Worm (Caenorhabditis elegans): ENCODE measurements around the gene pqn-76.
A peak's percentile ranks its signal among the peaks of the same experiment; 100 is the strongest.

The pqn-76 gene

ce11 chrIV:15561223-15561656 is 17.6 kb upstream of the pqn-76 start (continued):
- peak; percentile 57 for TF ChIP-seq tbx-2 (tag; optimal IDR thresholded peaks at IDR 0.05)

DNA sequence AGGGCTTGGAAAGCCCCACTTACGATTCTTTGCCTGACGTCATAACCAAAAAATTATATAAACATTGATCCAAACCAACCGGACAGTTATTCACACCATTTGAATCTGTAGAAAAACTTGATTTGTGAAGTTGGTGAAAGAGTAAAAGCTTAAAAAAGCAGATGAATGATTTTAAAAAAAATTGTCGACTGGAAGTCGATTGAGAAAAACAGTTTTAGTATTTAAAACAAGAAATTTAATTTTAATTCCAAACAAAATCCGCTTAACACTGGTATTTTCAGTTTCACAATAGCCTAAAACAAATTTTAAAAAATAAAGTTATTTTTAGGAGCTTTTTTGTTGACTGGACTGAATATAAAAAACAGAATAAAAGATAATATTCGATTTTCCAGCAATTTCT is 14.6 kb upstream of the pqn-76 start, which contains the start of gene Y105C5A.1:
Gene Y105C5A.1 (minus strand): TSS at position 101 of the 400 bp plus-strand sequence.
- TF ChIP-seq lin-13 (GFP tag; optimal IDR thresholded peaks at IDR 0.05) = no peak

DNA sequence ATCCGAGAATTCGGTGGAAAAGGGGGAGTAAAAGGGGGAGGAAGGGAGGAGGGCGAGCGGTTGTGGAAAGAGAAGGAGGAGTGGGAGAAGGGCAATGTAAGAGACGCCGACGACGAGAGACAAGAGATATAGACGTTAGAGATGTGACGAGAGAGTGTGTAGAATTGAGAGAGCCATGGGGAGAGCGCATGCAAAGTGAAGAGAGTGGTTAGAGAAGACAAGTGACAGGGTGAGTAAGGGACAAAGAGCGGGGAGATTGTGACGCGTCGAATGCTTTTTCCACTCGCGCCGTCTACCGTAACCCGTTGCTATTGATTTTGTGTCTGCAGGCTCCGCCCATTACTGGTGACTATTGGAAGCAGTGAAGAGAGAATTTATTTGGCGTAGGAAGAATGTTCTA is 8.1 kb upstream of the pqn-76 start:
- TF ChIP-seq C04F5.9 (tag; optimal IDR thresholded peaks at IDR 0.05) (peak; percentile 78), nhr-47 (tag; optimal IDR thresholded peaks at IDR 0.05) (peak; percentile 99), nhr-71 (tag; optimal IDR thresholded peaks at IDR 0.05) (peak; percentile 99), C16A3.4 (tag; optimal IDR thresholded peaks at IDR 0.05) (peak; percentile 8), dpl-1 (GFP tag; optimal IDR thresholded peaks at IDR 0.05) (peak; percentile 62 to 67 (median 66)), hlh-17 (GFP tag; optimal IDR thresholded peaks at IDR 0.05; ENCODE audit: borderline replicate concordance) (no peak), pag-3 (tag; optimal IDR thresholded peaks at IDR 0.05; ENCODE audit: borderline replicate concordance, insufficient read depth) (no peak), ets-5 (GFP tag; IDR thresholded peaks at IDR 0.05) (no peak), fkh-4 (tag; optimal IDR thresholded peaks at IDR 0.05; ENCODE audit: borderline replicate concordance) (peak; percentile 54), ama-1 (optimal IDR thresholded peaks at IDR 0.05) (peak; percentile 56), elt-3 (tag; optimal IDR thresholded peaks at IDR 0.05) (peak in 3 of 6 experiments; percentile 2 to 70 (median 22)), nhr-12 (tag; optimal IDR thresholded peaks at IDR 0.05) (no peak), xbp-1 (tag; optimal IDR thresholded peaks at IDR 0.05) (peak; percentile 94), fkh-10 (GFP tag; optimal IDR thresholded peaks at IDR 0.05) (peak; percentile 41), ceh-63 (GFP tag; optimal IDR thresholded peaks at IDR 0.05) (no peak), unc-30 (tag; optimal IDR thresholded peaks at IDR 0.05) (no peak), tbx-2 (tag; optimal IDR thresholded peaks at IDR 0.05) (peak; percentile 98), aly-2 (tag; optimal IDR thresholded peaks at IDR 0.05) (peak; percentile 94), fkh-8 (tag; optimal IDR thresholded peaks at IDR 0.05) (peak; percentile 88), ceh-88 (GFP tag; IDR thresholded peaks at IDR 0.05) (peak; percentile 69), blmp-1 (tag; optimal IDR thresholded peaks at IDR 0.05) (peak; percentile 64), sox-4 (tag; optimal IDR thresholded peaks at IDR 0.05) (peak; percentile 81), nhr-90 (tag; optimal IDR thresholded peaks at IDR 0.05; ENCODE audit: poor library complexity) (peak; percentile 97), jun-1 (tag; optimal IDR thresholded peaks at IDR 0.05) (peak; percentile 94), mdl-1 (tag; optimal IDR thresholded peaks at IDR 0.05) (peak in 1 of 2 experiments; percentile 81), grh-1 (GFP tag; IDR thresholded peaks at IDR 0.05) (peak; percentile 98), mep-1 (tag; optimal IDR thresholded peaks at IDR 0.05) (peak; percentile 67), alr-1 (tag; optimal IDR thresholded peaks at IDR 0.05; ENCODE audit: borderline replicate concordance) (no peak), unc-98 (GFP tag; IDR thresholded peaks at IDR 0.05) (peak; percentile 81), lin-39 (tag; optimal IDR thresholded peaks at IDR 0.05) (peak; percentile 87), tlp-1 (tag; optimal IDR thresholded peaks at IDR 0.05) (no peak), egl-13 (tag; optimal IDR thresholded peaks at IDR 0.05) (peak; percentile 96), sup-37 (GFP tag; optimal IDR thresholded peaks at IDR 0.05) (peak; percentile 97), aha-1 (tag; optimal IDR thresholded peaks at IDR 0.05) (peak; percentile 12), nhr-237 (tag; optimal IDR thresholded peaks at IDR 0.05) (peak; percentile 18), C34B4.2 (tag; optimal IDR thresholded peaks at IDR 0.05) (peak; percentile 72), ceh-90 (tag; optimal IDR thresholded peaks at IDR 0.05) (peak; percentile 53), Y116A8C.19 (tag; optimal IDR thresholded peaks at IDR 0.05; ENCODE audit: borderline replicate concordance) (peak; percentile 22), sptf-1 (tag; optimal IDR thresholded peaks at IDR 0.05) (no peak), mef-2 (tag; optimal IDR thresholded peaks at IDR 0.05) (peak; percentile 11), ceh-8 (GFP tag; optimal IDR thresholded peaks at IDR 0.05) (no peak), nhr-76 (tag; optimal IDR thresholded peaks at IDR 0.05) (peak; percentile 63), swsn-7 (tag; optimal IDR thresholded peaks at IDR 0.05) (peak; percentile 98), ztf-4 (tag; optimal IDR thresholded peaks at IDR 0.05) (peak; percentile 83), snpc-4 (tag; optimal IDR thresholded peaks at IDR 0.05) (peak; percentile 90), lsy-2 (tag; optimal IDR thresholded peaks at IDR 0.05) (peak; percentile 98), rnt-1 (tag; optimal IDR thresholded peaks at IDR 0.05) (no peak), hpl-2 (GFP tag; optimal IDR thresholded peaks at IDR 0.05) (peak; percentile 33)
